5 worm cellular contexts compared by ENCODE assay signal in genomic region chrIV:12594574-12594973, ce11.
TF ChIP-seq lines count a peak whose summit lies in the region.

No protein-coding gene starts in this region.

TF ChIP-seq in whole organism, L1 larva, 84 proteins besides CTCF, POLR2A, EP300 and RAD21 (continues in another document):
- TF ChIP-seq ets-5 (GFP tag; IDR thresholded peaks at IDR 0.05; lab: Robert Waterston, UW), result no peak
- peak; percentile 61 for TF ChIP-seq lir-3 (tag; optimal IDR thresholded peaks at IDR 0.05; lab: Kevin White, UChicago; ENCODE audit: poor library complexity)
- no peak for TF ChIP-seq ztf-4 (tag; optimal IDR thresholded peaks at IDR 0.05; lab: Kevin White, UChicago)
- peak; percentile 93 for TF ChIP-seq rnt-1 (tag; optimal IDR thresholded peaks at IDR 0.05; lab: Kevin White, UChicago)
- peak; percentile 68; the same call in 1 of the 2 replicates for TF ChIP-seq ceh-88 (GFP tag; IDR thresholded peaks at IDR 0.05; lab: Robert Waterston, UW)
- peak; percentile 40 for TF ChIP-seq jun-1 (tag; optimal IDR thresholded peaks at IDR 0.05; lab: Kevin White, UChicago)
- peak; percentile 74 for TF ChIP-seq isw-1 (GFP tag; IDR thresholded peaks at IDR 0.05; lab: Robert Waterston, UW)
- TF ChIP-seq pqm-1 (tag; optimal IDR thresholded peaks at IDR 0.05; lab: Kevin White, UChicago), result no peak
- peak; percentile 77 for TF ChIP-seq ceh-8 (GFP tag; optimal IDR thresholded peaks at IDR 0.05; lab: Kevin White, UChicago)
- no peak for TF ChIP-seq ama-1 (optimal IDR thresholded peaks at IDR 0.05; lab: Kevin White, UChicago)
- TF ChIP-seq hpl-2 (GFP tag; optimal IDR thresholded peaks at IDR 0.05; lab: Kevin White, UChicago), result no peak
- no peak for TF ChIP-seq nhr-11 (tag; optimal IDR thresholded peaks at IDR 0.05; lab: Kevin White, UChicago)
- TF ChIP-seq dsc-1 (tag; optimal IDR thresholded peaks at IDR 0.05; lab: Kevin White, UChicago), result peak; percentile 73
- no peak for TF ChIP-seq zag-1 (tag; optimal IDR thresholded peaks at IDR 0.05; lab: Kevin White, UChicago)
- TF ChIP-seq hlh-17 (GFP tag; optimal IDR thresholded peaks at IDR 0.05; lab: Kevin White, UChicago; ENCODE audit: borderline replicate concordance), result no peak
- TF ChIP-seq nhr-28 (tag; optimal IDR thresholded peaks at IDR 0.05; lab: Kevin White, UChicago), result no peak
- TF ChIP-seq lin-35 (GFP tag; optimal IDR thresholded peaks at IDR 0.05; lab: Kevin White, UChicago), result peak; percentile 68 to 78
- no peak for TF ChIP-seq nhr-12 (tag; optimal IDR thresholded peaks at IDR 0.05; lab: Kevin White, UChicago)

TF ChIP-seq in whole organism, L3 larva, 47 proteins besides CTCF, POLR2A, EP300 and RAD21 (continues in another document):
- TF ChIP-seq lin-39 (tag; optimal IDR thresholded peaks at IDR 0.05; lab: Kevin White, UChicago), result peak; percentile 60
- TF ChIP-seq ZK546.5 (tag; optimal IDR thresholded peaks at IDR 0.05; lab: Kevin White, UChicago), result no peak
- peak; percentile 52 for TF ChIP-seq snpc-4 (tag; optimal IDR thresholded peaks at IDR 0.05; lab: Kevin White, UChicago)
- peak; percentile 43 for TF ChIP-seq tbx-2 (tag; optimal IDR thresholded peaks at IDR 0.05; lab: Kevin White, UChicago)
- peak; percentile 6 for TF ChIP-seq egl-27 (tag; optimal IDR thresholded peaks at IDR 0.05; lab: Kevin White, UChicago)
- TF ChIP-seq egl-5 (tag; optimal IDR thresholded peaks at IDR 0.05; lab: Kevin White, UChicago), result no peak
- peak; percentile 40 for TF ChIP-seq jun-1 (tag; optimal IDR thresholded peaks at IDR 0.05; lab: Kevin White, UChicago)
- TF ChIP-seq nhr-25 (tag; optimal IDR thresholded peaks at IDR 0.05; lab: Kevin White, UChicago), result peak; percentile 11
- no peak for TF ChIP-seq unc-62 (GFP tag; optimal IDR thresholded peaks at IDR 0.05; lab: Kevin White, UChicago)
- TF ChIP-seq nhr-237 (tag; optimal IDR thresholded peaks at IDR 0.05; lab: Kevin White, UChicago), result no peak
- TF ChIP-seq elt-1 (tag; optimal IDR thresholded peaks at IDR 0.05; lab: Kevin White, UChicago), result no peak
- no peak for TF ChIP-seq fkh-2 (tag; optimal IDR thresholded peaks at IDR 0.05; lab: Kevin White, UChicago)
- no peak for TF ChIP-seq ztf-4 (tag; optimal IDR thresholded peaks at IDR 0.05; lab: Kevin White, UChicago)
- TF ChIP-seq nhr-23 (tag; optimal IDR thresholded peaks at IDR 0.05; lab: Kevin White, UChicago), result peak; percentile 19
- peak; percentile 31 for TF ChIP-seq R02D3.7 (tag; optimal IDR thresholded peaks at IDR 0.05; lab: Kevin White, UChicago)
- TF ChIP-seq fkh-10 (GFP tag; optimal IDR thresholded peaks at IDR 0.05; lab: Kevin White, UChicago), result no peak
- TF ChIP-seq hmg-11 (tag; optimal IDR thresholded peaks at IDR 0.05; lab: Kevin White, UChicago), result peak; percentile 91
- TF ChIP-seq nhr-77 (tag; optimal IDR thresholded peaks at IDR 0.05; lab: Kevin White, UChicago), result no peak
- no peak for TF ChIP-seq elt-3 (tag; optimal IDR thresholded peaks at IDR 0.05; lab: Kevin White, UChicago)
- TF ChIP-seq nhr-28 (tag; optimal IDR thresholded peaks at IDR 0.05; lab: Kevin White, UChicago), result no peak

TF ChIP-seq in whole organism, early embryonic, 17 proteins besides CTCF, POLR2A, EP300 and RAD21:
- TF ChIP-seq hmg-4 (GFP tag; optimal IDR thresholded peaks at IDR 0.05; lab: Kevin White, UChicago) (peak; percentile 55), aly-1 (tag; optimal IDR thresholded peaks at IDR 0.05; lab: Kevin White, UChicago) (no peak), B0310.2 (tag; optimal IDR thresholded peaks at IDR 0.05; lab: Kevin White, UChicago) (no peak), tbx-11 (GFP tag; IDR thresholded peaks at IDR 0.05; lab: Robert Waterston, UW) (peak; percentile 83), pes-1 (GFP tag; IDR thresholded peaks at IDR 0.05; lab: Robert Waterston, UW) (no peak; the same call in none of the 2 replicates), tbx-37 (GFP tag; conservative IDR thresholded peaks at IDR 0.05; lab: Robert Waterston, UW) (peak; percentile 67), scrt-1 (GFP tag; IDR thresholded peaks at IDR 0.05; lab: Robert Waterston, UW) (peak; percentile 73), hmbx-1 (tag; optimal IDR thresholded peaks at IDR 0.05; lab: Kevin White, UChicago) (no peak), sea-1 (GFP tag; conservative IDR thresholded peaks at IDR 0.05; lab: Robert Waterston, UW) (peak; percentile 78), ceh-13 (GFP tag; optimal IDR thresholded peaks at IDR 0.05; lab: Kevin White, UChicago) (peak; percentile 21), F13C5.2 (tag; optimal IDR thresholded peaks at IDR 0.05; lab: Kevin White, UChicago) (peak; percentile 48), tra-4 (tag; optimal IDR thresholded peaks at IDR 0.05; lab: Kevin White, UChicago) (no peak), ets-7 (tag; optimal IDR thresholded peaks at IDR 0.05; lab: Kevin White, UChicago) (peak; percentile 19), flt-1 (GFP tag; IDR thresholded peaks at IDR 0.05; lab: Robert Waterston, UW) (peak; percentile 52; the same call in 1 of the 2 replicates), hnd-1 (tag; optimal IDR thresholded peaks at IDR 0.05; lab: Kevin White, UChicago) (peak; percentile 49), ama-1 (optimal IDR thresholded peaks at IDR 0.05; lab: Kevin White, UChicago) (no peak), ceh-36 (tag; optimal IDR thresholded peaks at IDR 0.05; lab: Kevin White, UChicago) (peak; percentile 66)

TF ChIP-seq in whole organism, midembryonic, 9 proteins besides CTCF, POLR2A, EP300 and RAD21:
- TF ChIP-seq ref-1 (GFP tag; conservative IDR thresholded peaks at IDR 0.05; lab: Robert Waterston, UW) (peak; percentile 51; the same call in 1 of the 2 replicates), tab-1 (GFP tag; IDR thresholded peaks at IDR 0.05; lab: Robert Waterston, UW) (peak; percentile 80), ztf-23 (GFP tag; IDR thresholded peaks at IDR 0.05; lab: Robert Waterston, UW) (peak; percentile 88), med-1 (GFP tag; optimal IDR thresholded peaks at IDR 0.05; lab: Kevin White, UChicago; ENCODE audit: insufficient read depth) (peak; percentile 49), T22C8.4 (GFP tag; IDR thresholded peaks at IDR 0.05; lab: Robert Waterston, UW) (peak; percentile 76), klf-2 (GFP tag; conservative IDR thresholded peaks at IDR 0.05; lab: Robert Waterston, UW) (peak; percentile 69), ztf-29 (GFP tag; IDR thresholded peaks at IDR 0.05; lab: Robert Waterston, UW) (peak; percentile 71; the same call in 1 of the 2 replicates), cog-1 (tag; optimal IDR thresholded peaks at IDR 0.05; lab: Kevin White, UChicago) (peak; percentile 59), flt-1 (GFP tag; IDR thresholded peaks at IDR 0.05; lab: Robert Waterston, UW) (peak; percentile 63)
TF ChIP-seq in whole organism, midembryonic: peak in this region for 9.

TF ChIP-seq in whole organism, young adult, 124 proteins besides CTCF, POLR2A, EP300 and RAD21 (continues in another document):
- no peak for TF ChIP-seq ztf-22 (GFP tag; optimal IDR thresholded peaks at IDR 0.05; lab: Kevin White, UChicago)
- TF ChIP-seq ztf-6 (GFP tag; IDR thresholded peaks at IDR 0.05; lab: Robert Waterston, UW), result no peak
- 0 out of 2 replicates have a peak, but pooled peaks have one; percentile 44 for TF ChIP-seq let-526 (GFP tag; IDR thresholded peaks at IDR 0.05; lab: Robert Waterston, UW)
- no peak for TF ChIP-seq F55B11.4 (tag; optimal IDR thresholded peaks at IDR 0.05; lab: Kevin White, UChicago; ENCODE audit: borderline replicate concordance, insufficient read depth)
- no peak for TF ChIP-seq dpff-1 (tag; optimal IDR thresholded peaks at IDR 0.05; lab: Kevin White, UChicago)
- TF ChIP-seq F49E8.2 (tag; optimal IDR thresholded peaks at IDR 0.05; lab: Kevin White, UChicago; ENCODE audit: insufficient read depth), result peak; percentile 2
- peak; percentile 48 for TF ChIP-seq F52B5.7 (tag; optimal IDR thresholded peaks at IDR 0.05; lab: Kevin White, UChicago)
- no peak for TF ChIP-seq lag-1 (GFP tag; IDR thresholded peaks at IDR 0.05; lab: Robert Waterston, UW)
- no peak for TF ChIP-seq xnd-1 (tag; optimal IDR thresholded peaks at IDR 0.05; lab: Kevin White, UChicago)
- TF ChIP-seq ceh-91 (GFP tag; IDR thresholded peaks at IDR 0.05; lab: Robert Waterston, UW), result peak; percentile 56
- TF ChIP-seq ZK185.1 (tag; optimal IDR thresholded peaks at IDR 0.05; lab: Kevin White, UChicago; ENCODE audit: poor library complexity, severe bottlenecking), result peak; percentile 59
- TF ChIP-seq tbx-9 (tag; optimal IDR thresholded peaks at IDR 0.05; lab: Kevin White, UChicago; ENCODE audit: borderline replicate concordance), result no peak
- peak; percentile 43 for TF ChIP-seq cebp-1 (GFP tag; IDR thresholded peaks at IDR 0.05; lab: Robert Waterston, UW)
- peak; percentile 76 for TF ChIP-seq cebp-1 (tag; optimal IDR thresholded peaks at IDR 0.05; lab: Kevin White, UChicago)
- TF ChIP-seq madf-3 (GFP tag; IDR thresholded peaks at IDR 0.05; lab: Robert Waterston, UW), result peak; percentile 57; the same call in 1 of the 2 replicates
- peak; percentile 97 for TF ChIP-seq tbp1 (GFP tag; optimal IDR thresholded peaks at IDR 0.05; lab: Kevin White, UChicago)
- TF ChIP-seq B0019.2 (GFP tag; conservative IDR thresholded peaks at IDR 0.05; lab: Robert Waterston, UW), result no peak
- TF ChIP-seq akir-1 (GFP tag; optimal IDR thresholded peaks at IDR 0.05; lab: Kevin White, UChicago), result peak; percentile 19
- peak; percentile 60 for TF ChIP-seq ceh-100 (GFP tag; IDR thresholded peaks at IDR 0.05; lab: Robert Waterston, UW)
- TF ChIP-seq lsl-1 (GFP tag; optimal IDR thresholded peaks at IDR 0.05; lab: Kevin White, UChicago), result peak; percentile 28
- TF ChIP-seq unc-130 (GFP tag; optimal IDR thresholded peaks at IDR 0.05; lab: Kevin White, UChicago), result peak; percentile 50
- TF ChIP-seq ztf-18 (tag; optimal IDR thresholded peaks at IDR 0.05; lab: Kevin White, UChicago), result peak; percentile 62
- TF ChIP-seq Y56A3A.18 (GFP tag; IDR thresholded peaks at IDR 0.05; lab: Robert Waterston, UW), result peak; percentile 63; the same call in 1 of the 2 replicates
- 0 out of 2 replicates have a peak, but pooled peaks have one; percentile 11 for TF ChIP-seq hsf-1 (GFP tag; IDR thresholded peaks at IDR 0.05; lab: Robert Waterston, UW)
- TF ChIP-seq somi-1 (GFP tag; optimal IDR thresholded peaks at IDR 0.05; lab: Kevin White, UChicago), result peak; percentile 72
- peak; percentile 81 for TF ChIP-seq Y53F4B.3 (GFP tag; IDR thresholded peaks at IDR 0.05; lab: Robert Waterston, UW)
- TF ChIP-seq ztf-3 (GFP tag; optimal IDR thresholded peaks at IDR 0.05; lab: Kevin White, UChicago), result no peak
- peak; percentile 74 for TF ChIP-seq chd-7 (tag; optimal IDR thresholded peaks at IDR 0.05; lab: Kevin White, UChicago)
- TF ChIP-seq ztf-28 (GFP tag; IDR thresholded peaks at IDR 0.05; lab: Robert Waterston, UW), result peak; percentile 89
- peak; percentile 59 for TF ChIP-seq athp-1 (tag; optimal IDR thresholded peaks at IDR 0.05; lab: Kevin White, UChicago)
- TF ChIP-seq madf-6 (GFP tag; IDR thresholded peaks at IDR 0.05; lab: Robert Waterston, UW), result peak; percentile 47; the same call in 1 of the 2 replicates
- peak; percentile 52 for TF ChIP-seq atf-7 (tag; optimal IDR thresholded peaks at IDR 0.05; lab: Kevin White, UChicago)
- TF ChIP-seq mes-4 (tag; optimal IDR thresholded peaks at IDR 0.05; lab: Kevin White, UChicago), result peak; percentile 18
- peak; percentile 76 for TF ChIP-seq zim-3 (tag; optimal IDR thresholded peaks at IDR 0.05; lab: Kevin White, UChicago)

Comparison
In these comparisons a context has a peak if more than half of its experiments do, and no peak if none do; other contexts are left out.
1. Of the 8 proteins assayed by ChIP-seq in both whole organism, young adult and whole organism, L1 larva: peak only in whole organism, young adult: ama-1 and unc-130; only in whole organism, L1 larva: dpl-1; in both: efl-1, nhr-90 and snpc-4; in neither: 1; mixed calls (peak in some experiments, not most) for 1.